Worm (Caenorhabditis elegans) whole organism, L1 larva: ENCODE results near the gene ets-5.

ENCODE experiments used
- Y116A8C.19 ChIP-seq: sonication (generic microtip); optimal IDR thresholded peaks from 2 replicates; lab custom pipeline; 2016; ENCODE audit warnings: missing compliant biosample characterization, missing genetic modification characterization, borderline replicate concordance
- aha-1 ChIP-seq: fragments of 150-350 bp; optimal IDR thresholded peaks from 2 replicates; lab custom pipeline; 2014; ENCODE audit warnings: missing biosample characterization, missing genetic modification characterization
- alr-1 ChIP-seq: fragments of 200-800 bp; sonication (Bioruptor generic); optimal IDR thresholded peaks from 2 replicates; lab custom pipeline; 2018; ENCODE audit warnings: borderline replicate concordance, mild to moderate bottlenecking, missing genetic modification characterization, missing compliant biosample characterization
- ama-1 ChIP-seq: fragments of 150-350 bp; optimal IDR thresholded peaks from 2 replicates; lab custom pipeline; 2014
- blmp-1 ChIP-seq: fragments of 150-350 bp; optimal IDR thresholded peaks from 2 replicates; lab custom pipeline; 2014; ENCODE audit warnings: missing biosample characterization, missing genetic modification characterization
- ceh-63 ChIP-seq: fragments of 200-800 bp; sonication (Bioruptor generic); optimal IDR thresholded peaks from 2 replicates; lab custom pipeline; 2018; ENCODE audit warnings: mild to moderate bottlenecking, missing genetic modification characterization, missing compliant biosample characterization
- ceh-8 ChIP-seq: fragments of 200-800 bp; sonication (Bioruptor generic); optimal IDR thresholded peaks from 2 replicates; lab custom pipeline; 2018; ENCODE audit warnings: mild to moderate bottlenecking, missing genetic modification characterization, moderate library complexity, missing compliant biosample characterization
- ceh-88 ChIP-seq: fragments of 200-800 bp; sonication (Bioruptor generic); IDR thresholded peaks from 2 replicates; pipeline ENCODE4 v1.3.6; 2022; ENCODE audit warnings: missing genetic modification characterization, missing compliant biosample characterization
- ceh-90 ChIP-seq: sonication (generic microtip); optimal IDR thresholded peaks from 2 replicates; lab custom pipeline; 2016; ENCODE audit warnings: missing genetic modification characterization, missing compliant biosample characterization
- ces-1 ChIP-seq: fragments of 150-350 bp; optimal IDR thresholded peaks from 2 replicates; lab custom pipeline; 2014; ENCODE audit warnings: missing biosample characterization, missing genetic modification reagents, missing genetic modification characterization
- dpl-1 ChIP-seq, 3 experiments: fragments of 150-350 bp in 2 of 3; sonication (generic microtip) in 1 of 3; optimal IDR thresholded peaks; 2 replicates each; lab custom pipeline; 2014 to 2017; ENCODE audit warnings: missing biosample characterization in 3 of 3, missing genetic modification characterization in 3 of 3, missing genetic modification reagents in 3 of 3
- efl-3 ChIP-seq: fragments of 200-800 bp; sonication (Bioruptor generic); optimal IDR thresholded peaks from 2 replicates; lab custom pipeline; 2018; ENCODE audit warnings: mild to moderate bottlenecking, missing genetic modification characterization, missing compliant biosample characterization
- elt-2 ChIP-seq: sonication (generic microtip); optimal IDR thresholded peaks from 2 replicates; lab custom pipeline; 2016; ENCODE audit warnings: missing genetic modification characterization, mild to moderate bottlenecking, inconsistent platforms, missing compliant biosample characterization, missing genetic modification reagents
- elt-3 ChIP-seq, 6 experiments: fragments of 150-350 bp in 1 of 6; sonication (generic microtip); optimal IDR thresholded peaks; 2 replicates each; lab custom pipeline; 2017 to 2018; ENCODE audit warnings: missing biosample characterization in 6 of 6, missing genetic modification characterization in 6 of 6, inconsistent platforms in 1 of 6
- ets-5 ChIP-seq: fragments of 200-800 bp; sonication (Bioruptor generic); IDR thresholded peaks from 2 replicates; pipeline ENCODE4 v1.3.6; 2022; ENCODE audit warnings: missing genetic modification characterization, missing compliant biosample characterization
- fkh-10 ChIP-seq: sonication (generic microtip); optimal IDR thresholded peaks from 2 replicates; lab custom pipeline; 2017; ENCODE audit warnings: missing biosample characterization, missing genetic modification reagents, missing genetic modification characterization
- fkh-8 ChIP-seq: sonication (generic microtip); optimal IDR thresholded peaks from 2 replicates; lab custom pipeline; 2016; ENCODE audit warnings: mild to moderate bottlenecking, missing genetic modification characterization, missing compliant biosample characterization
- hpl-2 ChIP-seq: fragments of 150-350 bp; optimal IDR thresholded peaks from 2 replicates; lab custom pipeline; 2014; ENCODE audit warnings: missing biosample characterization, missing genetic modification reagents, missing genetic modification characterization
- isw-1 ChIP-seq: fragments of 200-800 bp; sonication (Bioruptor generic); IDR thresholded peaks from 2 replicates; pipeline ENCODE4 v1.3.6; 2022; ENCODE audit warnings: missing genetic modification characterization, missing compliant biosample characterization
- jun-1 ChIP-seq: fragments of 150-350 bp; optimal IDR thresholded peaks from 2 replicates; lab custom pipeline; 2014; ENCODE audit warnings: missing biosample characterization, missing genetic modification reagents, missing genetic modification characterization
- lin-14 ChIP-seq: fragments of 200-800 bp; sonication (Bioruptor generic); optimal IDR thresholded peaks from 2 replicates; lab custom pipeline; 2018; ENCODE audit warnings: mild to moderate bottlenecking, missing genetic modification characterization, moderate library complexity, missing compliant biosample characterization
- lin-15B ChIP-seq: fragments of 150-350 bp; sonication (generic microtip); optimal IDR thresholded peaks from 3 replicates; lab custom pipeline; 2014; ENCODE audit warnings: missing biosample characterization, missing genetic modification characterization
- lin-35 ChIP-seq, 2 experiments: fragments of 150-350 bp; optimal IDR thresholded peaks; 2 replicates each; lab custom pipeline; 2014; ENCODE audit warnings: missing biosample characterization in 2 of 2, missing genetic modification characterization in 2 of 2, missing genetic modification reagents in 2 of 2
- lin-39 ChIP-seq: fragments of 150-350 bp; optimal IDR thresholded peaks from 2 replicates; lab custom pipeline; 2014; ENCODE audit warnings: missing biosample characterization, missing genetic modification reagents, missing genetic modification characterization
- lsy-2 ChIP-seq, 2 experiments: fragments of 150-350 bp; optimal IDR thresholded peaks; 2 replicates each; lab custom pipeline; 2014; ENCODE audit warnings: missing biosample characterization in 2 of 2, missing genetic modification characterization in 2 of 2
- mab-9 ChIP-seq: fragments of 200-800 bp; sonication (Bioruptor generic); IDR thresholded peaks from 2 replicates; pipeline ENCODE4 v1.3.6; 2022; ENCODE audit warnings: missing genetic modification reagents, missing genetic modification characterization, missing compliant biosample characterization
- mep-1 ChIP-seq: fragments of 150-350 bp; optimal IDR thresholded peaks from 2 replicates; lab custom pipeline; 2014; ENCODE audit warnings: missing biosample characterization, missing genetic modification characterization
- nhr-12 ChIP-seq: sonication (generic microtip); optimal IDR thresholded peaks from 2 replicates; lab custom pipeline; 2017; ENCODE audit warnings: missing biosample characterization, missing genetic modification characterization
- nhr-19 ChIP-seq: fragments of 200-800 bp; sonication (Bioruptor generic); conservative IDR thresholded peaks from 2 replicates; pipeline ENCODE4 v1.3.6; 2022; ENCODE audit warnings: missing genetic modification characterization, missing compliant biosample characterization
- nhr-20 ChIP-seq: sonication (generic microtip); optimal IDR thresholded peaks from 2 replicates; lab custom pipeline; 2016; ENCODE audit warnings: mild to moderate bottlenecking, missing genetic modification characterization, missing compliant biosample characterization
- nhr-28 ChIP-seq: fragments of 150-350 bp; optimal IDR thresholded peaks from 2 replicates; lab custom pipeline; 2014; ENCODE audit warnings: missing biosample characterization, missing genetic modification characterization
- nhr-71 ChIP-seq: sonication (generic microtip); optimal IDR thresholded peaks from 2 replicates; lab custom pipeline; 2016; ENCODE audit warnings: mild to moderate bottlenecking, missing genetic modification characterization, moderate library complexity, missing compliant biosample characterization
- nhr-76 ChIP-seq: sonication (generic microtip); optimal IDR thresholded peaks from 2 replicates; lab custom pipeline; 2017; ENCODE audit warnings: missing biosample characterization, missing genetic modification characterization
- nhr-77 ChIP-seq: fragments of 150-350 bp; optimal IDR thresholded peaks from 2 replicates; lab custom pipeline; 2014; ENCODE audit warnings: missing biosample characterization, missing genetic modification characterization
- nhr-84 ChIP-seq: sonication (generic microtip); optimal IDR thresholded peaks from 2 replicates; lab custom pipeline; 2017; ENCODE audit warnings: missing biosample characterization, missing genetic modification characterization
- nhr-85 ChIP-seq: sonication (generic microtip); peaks from one replicate; lab custom pipeline; 2016; ENCODE audit warnings: missing genetic modification characterization, inconsistent platforms, missing compliant biosample characterization
- nhr-90 ChIP-seq: sonication (generic microtip); optimal IDR thresholded peaks from 2 replicates; lab custom pipeline; 2016; ENCODE audit warnings: mild to moderate bottlenecking, missing genetic modification characterization, missing compliant biosample characterization; ENCODE audit not compliant: poor library complexity
- pag-3 ChIP-seq: sonication (generic microtip); optimal IDR thresholded peaks from 2 replicates; lab custom pipeline; 2017; ENCODE audit warnings: missing genetic modification characterization, mild to moderate bottlenecking, missing compliant biosample characterization, antibody characterized with exemption, borderline replicate concordance; ENCODE audit not compliant: insufficient read depth
- pqm-1 ChIP-seq: sonication (generic microtip); optimal IDR thresholded peaks from 3 replicates; lab custom pipeline; 2017; ENCODE audit warnings: missing biosample characterization, missing genetic modification characterization
- skn-1 ChIP-seq: fragments of 150-350 bp; optimal IDR thresholded peaks from 2 replicates; lab custom pipeline; 2014; ENCODE audit warnings: missing biosample characterization, missing genetic modification characterization
- snu-23 ChIP-seq: sonication (generic microtip); optimal IDR thresholded peaks from 2 replicates; lab custom pipeline; 2016; ENCODE audit warnings: missing genetic modification characterization, missing compliant biosample characterization
- sox-4 ChIP-seq: sonication (generic microtip); optimal IDR thresholded peaks from 2 replicates; lab custom pipeline; 2016; ENCODE audit warnings: missing genetic modification characterization, missing compliant biosample characterization
- sptf-1 ChIP-seq: fragments of 150-350 bp; optimal IDR thresholded peaks from 2 replicates; lab custom pipeline; 2014; ENCODE audit warnings: missing biosample characterization, missing genetic modification characterization
- sup-37 ChIP-seq: fragments of 200-800 bp; sonication (Bioruptor generic); optimal IDR thresholded peaks from 2 replicates; lab custom pipeline; 2018; ENCODE audit warnings: mild to moderate bottlenecking, missing genetic modification characterization, missing compliant biosample characterization
- tbx-2 ChIP-seq: sonication (generic microtip); optimal IDR thresholded peaks from 2 replicates; lab custom pipeline; 2016; ENCODE audit warnings: missing genetic modification characterization, missing compliant biosample characterization
- tlp-1 ChIP-seq: fragments of 150-350 bp; optimal IDR thresholded peaks from 2 replicates; lab custom pipeline; 2014; ENCODE audit warnings: missing biosample characterization, missing genetic modification characterization
- unc-130 ChIP-seq: fragments of 150-350 bp; optimal IDR thresholded peaks from 2 replicates; lab custom pipeline; 2017; ENCODE audit warnings: missing biosample characterization, missing genetic modification characterization, inconsistent platforms
- unc-62 ChIP-seq: fragments of 150-350 bp; optimal IDR thresholded peaks from 2 replicates; lab custom pipeline; 2014; ENCODE audit warnings: missing biosample characterization, missing genetic modification reagents, missing genetic modification characterization
- unc-86 ChIP-seq: sonication (generic microtip); optimal IDR thresholded peaks from 2 replicates; lab custom pipeline; 2016; ENCODE audit warnings: missing genetic modification characterization, missing compliant biosample characterization
- unc-98 ChIP-seq: fragments of 200-800 bp; sonication (Bioruptor generic); IDR thresholded peaks from 2 replicates; pipeline ENCODE4 v1.3.6; 2022; ENCODE audit warnings: missing genetic modification characterization, missing compliant biosample characterization
- xbp-1 ChIP-seq: sonication (generic microtip); optimal IDR thresholded peaks from 2 replicates; lab custom pipeline; 2016; ENCODE audit warnings: missing genetic modification characterization, missing compliant biosample characterization
- zag-1 ChIP-seq: fragments of 150-350 bp; optimal IDR thresholded peaks from 2 replicates; lab custom pipeline; 2014; ENCODE audit warnings: missing biosample characterization, missing genetic modification characterization
- zip-4 ChIP-seq: fragments of 200-800 bp; sonication (Bioruptor generic); optimal IDR thresholded peaks from 2 replicates; lab custom pipeline; 2018; ENCODE audit warnings: mild to moderate bottlenecking, missing genetic modification characterization, moderate library complexity, missing compliant biosample characterization

The ets-5 gene

ce11 chrX:5077696-5078343, 6.5 kb downstream of the ets-5 start, which contains the start of gene cal-5 (continued):
- TF ChIP-seq elt-2 (tag; lab: Kevin White, UChicago): peak; percentile 66
- TF ChIP-seq jun-1 (tag; lab: Kevin White, UChicago): no peak
- TF ChIP-seq ama-1: no peak
- no peak for TF ChIP-seq fkh-10 (GFP tag; lab: Kevin White, UChicago)
- no peak for TF ChIP-seq alr-1 (tag; lab: Kevin White, UChicago)
- no peak for TF ChIP-seq ceh-63
- TF ChIP-seq nhr-20 (tag; lab: Kevin White, UChicago): peak; percentile 66
- TF ChIP-seq tbx-2 (tag; lab: Kevin White, UChicago): peak; percentile 37
- TF ChIP-seq mab-9: no peak
- TF ChIP-seq efl-3: no peak
- TF ChIP-seq nhr-84 (tag; lab: Kevin White, UChicago): no peak
- peak in 1 of 2 experiments; percentile 6 for TF ChIP-seq lsy-2 (tag; optimal IDR thresholded peaks at IDR 0.05; lab: Kevin White, UChicago)
- no peak for TF ChIP-seq aha-1
- no peak for TF ChIP-seq sox-4 (tag; lab: Kevin White, UChicago)
- TF ChIP-seq ceh-90 (tag; lab: Kevin White, UChicago): no peak
- TF ChIP-seq skn-1: no peak
- no peak for TF ChIP-seq fkh-8 (tag; lab: Kevin White, UChicago)
- no peak for TF ChIP-seq nhr-77
- no peak for TF ChIP-seq lin-15B (tag; lab: Kevin White, UChicago)
- no peak for TF ChIP-seq tlp-1 (tag; lab: Kevin White, UChicago)
- TF ChIP-seq nhr-76 (tag; lab: Kevin White, UChicago): no peak
- no peak for TF ChIP-seq unc-62
- TF ChIP-seq nhr-71 (tag; lab: Kevin White, UChicago): peak; percentile 57
- TF ChIP-seq blmp-1: peak; percentile 10
- no peak for TF ChIP-seq dpl-1 (GFP tag; optimal IDR thresholded peaks at IDR 0.05; lab: Kevin White, UChicago)
- peak; percentile 50 for TF ChIP-seq nhr-90 (tag; lab: Kevin White, UChicago)
- TF ChIP-seq xbp-1: no peak
- peak; percentile 79 for TF ChIP-seq nhr-85 (tag; lab: Kevin White, UChicago)
- no peak for TF ChIP-seq mep-1 (tag; lab: Kevin White, UChicago)
- no peak for TF ChIP-seq nhr-12 (tag; lab: Kevin White, UChicago)
- no peak for TF ChIP-seq zag-1 (tag; lab: Kevin White, UChicago)
- TF ChIP-seq ceh-88 (GFP tag; lab: Robert Waterston, UW): no peak
- no peak for TF ChIP-seq unc-130 (tag; lab: Kevin White, UChicago)
- no peak for TF ChIP-seq ceh-8
- no peak for TF ChIP-seq nhr-28 (tag; lab: Kevin White, UChicago)
- TF ChIP-seq sup-37: no peak
- TF ChIP-seq hpl-2: no peak
- peak; percentile 80 for TF ChIP-seq lin-14
- TF ChIP-seq unc-86 (tag; lab: Kevin White, UChicago): no peak
- TF ChIP-seq unc-98 (GFP tag; lab: Robert Waterston, UW): no peak
- no peak for TF ChIP-seq Y116A8C.19 (tag; lab: Kevin White, UChicago)
- TF ChIP-seq isw-1 (GFP tag; lab: Robert Waterston, UW): no peak
- TF ChIP-seq zip-4 (GFP tag; lab: Kevin White, UChicago): no peak
- TF ChIP-seq lin-35 (GFP tag; optimal IDR thresholded peaks at IDR 0.05; lab: Kevin White, UChicago): no peak
- peak; percentile 44 for TF ChIP-seq snu-23 (GFP tag; lab: Kevin White, UChicago)
- TF ChIP-seq nhr-19 (GFP tag; lab: Robert Waterston, UW): 0 out of 2 replicates have a peak, but pooled peaks have one; percentile 10
- no peak for TF ChIP-seq ets-5 (GFP tag; lab: Robert Waterston, UW)
- peak in 5 of 6 experiments; percentile 8 to 71 (median 51) for TF ChIP-seq elt-3 (tag; optimal IDR thresholded peaks at IDR 0.05; lab: Kevin White, UChicago)
- TF ChIP-seq pag-3 (tag; lab: Kevin White, UChicago): no peak
- TF ChIP-seq ces-1 (GFP tag; lab: Kevin White, UChicago): no peak
- TF ChIP-seq pqm-1: no peak
- no peak for TF ChIP-seq sptf-1 (tag; lab: Kevin White, UChicago)
- no peak for TF ChIP-seq lin-39 (tag; lab: Kevin White, UChicago)
